Fruit fly (Drosophila melanogaster) whole organism, embryonic: ENCODE results near the gene CG45100.
A peak's percentile ranks its signal among the peaks of the same experiment; 100 is the strongest.

Experiments used
- C15 ChIP-seq: fragments of 200-800 bp; sonication (Bioruptor generic); IDR thresholded peaks from 3 replicates; pipeline ENCODE4 v1.3.6; 2022; ENCODE audit warnings: missing biosample characterization, missing genetic modification characterization
- CG10267 ChIP-seq: fragments of 200-800 bp; sonication (Bioruptor generic); optimal IDR thresholded peaks from 2 replicates; lab custom pipeline; 2018; ENCODE audit warnings: missing biosample characterization, mild to moderate bottlenecking, missing genetic modification characterization, moderate library complexity
- CG10654 ChIP-seq: fragments of 200-800 bp; sonication (Bioruptor generic); optimal IDR thresholded peaks from 2 replicates; lab custom pipeline; 2016; ENCODE audit warnings: missing biosample characterization, missing genetic modification characterization
- CG10979 ChIP-seq: fragments of 200-800 bp; sonication (Bioruptor generic); optimal IDR thresholded peaks from 2 replicates; lab custom pipeline; 2018; ENCODE audit warnings: missing biosample characterization, mild to moderate bottlenecking, missing genetic modification characterization, moderate library complexity
- CG12744 ChIP-seq: fragments of 200-800 bp; sonication (Bioruptor generic); optimal IDR thresholded peaks from 2 replicates; lab custom pipeline; 2016; ENCODE audit warnings: missing biosample characterization, missing genetic modification characterization
- CG13894 ChIP-seq: fragments of 200-800 bp; sonication (Bioruptor generic); optimal IDR thresholded peaks from 3 replicates; lab custom pipeline; 2018; ENCODE audit warnings: missing biosample characterization, mild to moderate bottlenecking, missing genetic modification characterization, moderate library complexity
- CG14050 ChIP-seq: fragments of 200-800 bp; sonication (Bioruptor generic); IDR thresholded peaks from 3 replicates; pipeline ENCODE4 v1.3.6; 2022; ENCODE audit warnings: missing biosample characterization, missing genetic modification characterization
- CG15269 ChIP-seq: fragments of 200-800 bp; sonication (Bioruptor generic); optimal IDR thresholded peaks from 2 replicates; lab custom pipeline; 2018; ENCODE audit warnings: missing biosample characterization, mild to moderate bottlenecking, missing genetic modification characterization, moderate library complexity
- CG2129 ChIP-seq: fragments of 200-800 bp; sonication (Bioruptor generic); IDR thresholded peaks from 2 replicates; pipeline ENCODE4 v1.3.6; 2022; ENCODE audit warnings: missing biosample characterization, missing genetic modification characterization; ENCODE audit not compliant: partially characterized antibody
- CG32532 ChIP-seq: fragments of 200-800 bp; sonication (Bioruptor generic); IDR thresholded peaks from 2 replicates; pipeline ENCODE4 v1.3.6; 2022; ENCODE audit warnings: missing biosample characterization, missing genetic modification characterization
- CG34224 ChIP-seq: fragments of 200-800 bp; sonication (Bioruptor generic); IDR thresholded peaks from 3 replicates; pipeline ENCODE4 v1.3.6; 2022; ENCODE audit warnings: missing biosample characterization, missing genetic modification characterization; ENCODE audit not compliant: partially characterized antibody
- CG42726 ChIP-seq: fragments of 200-800 bp; sonication (Bioruptor generic); IDR thresholded peaks from 2 replicates; pipeline ENCODE4 v1.3.6; 2022; ENCODE audit warnings: missing biosample characterization, missing genetic modification characterization; ENCODE audit not compliant: partially characterized antibody
- CG4424 ChIP-seq: fragments of 200-800 bp; sonication (Bioruptor generic); optimal IDR thresholded peaks from 3 replicates; lab custom pipeline; 2016; ENCODE audit warnings: missing biosample characterization, missing genetic modification characterization
- CG4707 ChIP-seq: fragments of 200-800 bp; sonication (Bioruptor generic); optimal IDR thresholded peaks from 2 replicates; lab custom pipeline; 2018; ENCODE audit warnings: missing biosample characterization, mild to moderate bottlenecking, missing genetic modification characterization, moderate library complexity
- CG7372 ChIP-seq: fragments of 200-800 bp; sonication (Bioruptor generic); IDR thresholded peaks from 2 replicates; pipeline ENCODE4 v1.3.6; 2022; ENCODE audit warnings: missing biosample characterization, missing genetic modification characterization
- CG7556 ChIP-seq: fragments of 200-800 bp; sonication (Bioruptor generic); optimal IDR thresholded peaks from 2 replicates; lab custom pipeline; 2017; ENCODE audit warnings: missing biosample characterization, mild to moderate bottlenecking, missing genetic modification characterization
- CG8924 ChIP-seq: fragments of 200-800 bp; optimal IDR thresholded peaks from 3 replicates; lab custom pipeline; 2019; ENCODE audit warnings: missing biosample characterization, mild to moderate bottlenecking, missing genetic modification characterization, moderate library complexity
- CG9437 ChIP-seq: fragments of 200-800 bp; sonication (Bioruptor generic); optimal IDR thresholded peaks from 2 replicates; lab custom pipeline; 2018; ENCODE audit warnings: missing biosample characterization, mild to moderate bottlenecking, missing genetic modification characterization
- CTCF ChIP-seq: fragments of 200-800 bp; sonication (Bioruptor generic); optimal IDR thresholded peaks from 2 replicates; lab custom pipeline; 2017; ENCODE audit warnings: missing biosample characterization, mild to moderate bottlenecking, missing genetic modification characterization, moderate library complexity
- D19A ChIP-seq: fragments of 200-800 bp; optimal IDR thresholded peaks from 3 replicates; lab custom pipeline; 2019; ENCODE audit warnings: missing biosample characterization, mild to moderate bottlenecking, missing genetic modification characterization, moderate library complexity
- Doc3 ChIP-seq: fragments of 200-800 bp; sonication (Bioruptor generic); IDR thresholded peaks from 3 replicates; pipeline ENCODE4 v1.3.6; 2022; ENCODE audit warnings: missing biosample characterization, missing genetic modification characterization; ENCODE audit not compliant: partially characterized antibody
- Ets65A ChIP-seq: fragments of 200-800 bp; sonication (Bioruptor generic); peaks from one replicate; lab custom pipeline; 2016; ENCODE audit warnings: missing biosample characterization, missing genetic modification characterization
- Hmr ChIP-seq: fragments of 200-800 bp; sonication (Bioruptor generic); optimal IDR thresholded peaks from 3 replicates; lab custom pipeline; 2017; ENCODE audit warnings: mild to moderate bottlenecking, missing biosample characterization, missing genetic modification reagents, missing genetic modification characterization
- Hr39 ChIP-seq: fragments of >200 bp; optimal IDR thresholded peaks from 2 replicates; lab custom pipeline; 2017
- Jarid2 ChIP-seq: fragments of 200-800 bp; sonication (Bioruptor generic); optimal IDR thresholded peaks from 3 replicates; lab custom pipeline; 2017; ENCODE audit warnings: mild to moderate bottlenecking, missing biosample characterization, missing genetic modification reagents, missing genetic modification characterization
- MESR4 ChIP-seq: fragments of 200-800 bp; sonication (Bioruptor generic); optimal IDR thresholded peaks from 2 replicates; lab custom pipeline; 2018; ENCODE audit warnings: missing biosample characterization, mild to moderate bottlenecking, missing genetic modification characterization, moderate library complexity
- NC2β ChIP-seq: fragments of 200-800 bp; sonication (Bioruptor generic); optimal IDR thresholded peaks from 2 replicates; lab custom pipeline; 2016; ENCODE audit warnings: missing biosample characterization, missing genetic modification characterization
- Neu2 ChIP-seq: fragments of 200-800 bp; sonication (Bioruptor generic); optimal IDR thresholded peaks from 3 replicates; lab custom pipeline; 2016; ENCODE audit warnings: missing biosample characterization, missing genetic modification characterization, borderline replicate concordance
- chinmo ChIP-seq: fragments of 200-800 bp; sonication (Bioruptor generic); IDR thresholded peaks from 4 replicates; pipeline ENCODE4 v1.3.6; 2022; ENCODE audit warnings: missing biosample characterization, missing genetic modification characterization; ENCODE audit not compliant: partially characterized antibody
- corto ChIP-seq: fragments of 200-800 bp; sonication (Bioruptor generic); optimal IDR thresholded peaks from 2 replicates; lab custom pipeline; 2016; ENCODE audit warnings: missing biosample characterization, mild to moderate bottlenecking, missing genetic modification characterization, moderate library complexity
- crol ChIP-seq: fragments of 200-800 bp; sonication (Bioruptor generic); IDR thresholded peaks from 2 replicates; pipeline ENCODE4 v1.3.6; 2022; ENCODE audit warnings: missing biosample characterization, missing genetic modification characterization
- dmrt11E ChIP-seq: fragments of 200-800 bp; sonication (Bioruptor generic); optimal IDR thresholded peaks from 3 replicates; lab custom pipeline; 2018; ENCODE audit warnings: missing biosample characterization, mild to moderate bottlenecking, missing genetic modification characterization, moderate library complexity
- ems ChIP-seq: fragments of 200-800 bp; sonication (Bioruptor generic); optimal IDR thresholded peaks from 3 replicates; lab custom pipeline; 2016; ENCODE audit warnings: missing biosample characterization, missing genetic modification characterization
- fd102C ChIP-seq: fragments of 200-800 bp; sonication (Bioruptor generic); optimal IDR thresholded peaks from 2 replicates; lab custom pipeline; 2018; ENCODE audit warnings: missing biosample characterization, mild to moderate bottlenecking, missing genetic modification characterization, moderate library complexity
- gt ChIP-seq: fragments of 200-800 bp; sonication (Bioruptor generic); IDR thresholded peaks from 2 replicates; pipeline ENCODE4 v1.3.6; 2022; ENCODE audit warnings: missing biosample characterization, missing genetic modification characterization
- hb ChIP-seq: fragments of 200-800 bp; sonication (Bioruptor generic); IDR thresholded peaks from 3 replicates; pipeline ENCODE4 v1.3.6; 2022; ENCODE audit warnings: missing biosample characterization, missing genetic modification characterization; ENCODE audit not compliant: partially characterized antibody
- nerfin-2 ChIP-seq: fragments of 200-800 bp; sonication (Bioruptor generic); IDR thresholded peaks from 2 replicates; pipeline ENCODE4 v1.3.6; 2022; ENCODE audit warnings: missing biosample characterization, missing genetic modification characterization; ENCODE audit not compliant: partially characterized antibody
- nom ChIP-seq: fragments of 200-800 bp; sonication (Bioruptor generic); optimal IDR thresholded peaks from 2 replicates; lab custom pipeline; 2017; ENCODE audit warnings: missing biosample characterization, missing genetic modification characterization, mild to moderate bottlenecking, moderate library complexity, missing genetic modification reagents
- sens ChIP-seq: fragments of 200-800 bp; sonication (Bioruptor generic); peaks from one replicate; lab custom pipeline; 2016; ENCODE audit warnings: missing biosample characterization, missing genetic modification characterization
- stc ChIP-seq: fragments of 200-800 bp; sonication (Bioruptor generic); IDR thresholded peaks from 2 replicates; pipeline ENCODE4 v1.3.6; 2022; ENCODE audit warnings: missing biosample characterization, missing genetic modification characterization
- vvl ChIP-seq: fragments of 200-800 bp; sonication (Bioruptor generic); IDR thresholded peaks from 2 replicates; pipeline ENCODE4 v1.3.6; 2022; ENCODE audit warnings: missing biosample characterization, missing genetic modification characterization

The CG45100 gene

dm6 chr3R:5523070-5523637, 48.8 kb upstream of the CG45100 start, which contains the start of the genes CG43845 and Nmdar1 (continued):
- peak; percentile 0 for TF ChIP-seq Jarid2
- no peak for TF ChIP-seq fd102C (GFP tag; lab: Kevin White, UChicago)
- no peak for TF ChIP-seq CG32532 (GFP tag; lab: Robert Waterston, UW)
- no peak for TF ChIP-seq CG10654 (GFP tag; lab: Kevin White, UChicago)
- no peak for TF ChIP-seq MESR4 (GFP tag; lab: Kevin White, UChicago)
- TF ChIP-seq CG4707, result no peak
- TF ChIP-seq stc (GFP tag; lab: Robert Waterston, UW), result no peak
- no peak for TF ChIP-seq CG7556 (GFP tag; lab: Kevin White, UChicago)
- TF ChIP-seq Hmr (GFP tag; lab: Kevin White, UChicago), result no peak
- no peak for TF ChIP-seq nerfin-2 (GFP tag; lab: Robert Waterston, UW)
- no peak for TF ChIP-seq corto
- peak; percentile 2 for TF ChIP-seq ems (GFP tag; lab: Kevin White, UChicago)
- TF ChIP-seq CG13894 (tag; lab: Kevin White, UChicago), result no peak
- TF ChIP-seq nom, result no peak
- no peak for TF ChIP-seq CG14050 (GFP tag; lab: Robert Waterston, UW)
- TF ChIP-seq CG8924 (tag; lab: Kevin White, UChicago), result no peak
- no peak for TF ChIP-seq NC2β (GFP tag; lab: Kevin White, UChicago)
- peak; percentile 27 for TF ChIP-seq CTCF
- no peak for TF ChIP-seq CG4424 (GFP tag; lab: Kevin White, UChicago)
- TF ChIP-seq CG15269 (tag; lab: Kevin White, UChicago), result no peak
- TF ChIP-seq Doc3 (GFP tag; lab: Robert Waterston, UW), result no peak
- peak; percentile 69; the same call in 2 of the 3 replicates for TF ChIP-seq CG34224
- no peak for TF ChIP-seq CG9437 (GFP tag; lab: Kevin White, UChicago)
- no peak for TF ChIP-seq CG10267
- no peak for TF ChIP-seq CG12744 (GFP tag; lab: Kevin White, UChicago)
- TF ChIP-seq Neu2, result no peak
- no peak for TF ChIP-seq CG10979 (tag; lab: Kevin White, UChicago)
- TF ChIP-seq vvl (GFP tag; lab: Robert Waterston, UW), result no peak
- TF ChIP-seq Hr39 (lab: Kevin White, UChicago), result no peak

- TF ChIP-seq D19A (tag; lab: Kevin White, UChicago), result peak; percentile 77
- peak; percentile 61 for TF ChIP-seq sens (GFP tag; lab: Kevin White, UChicago)
- no peak for TF ChIP-seq CG42726
Measured at dm6 chr3R:5520566-5520965, 46.2 kb upstream of the CG45100 start.

- no peak for TF ChIP-seq CG2129 (GFP tag; lab: Robert Waterston, UW)
- TF ChIP-seq dmrt11E (tag; lab: Kevin White, UChicago), result no peak
- TF ChIP-seq hb (GFP tag; lab: Robert Waterston, UW), result 0 out of 3 replicates have a peak, but pooled peaks have one; percentile 16
- 0 out of 2 replicates have a peak, but pooled peaks have one; percentile 7 for TF ChIP-seq gt (GFP tag; lab: Robert Waterston, UW)
- peak; percentile 21; the same call in 1 of the 2 replicates for TF ChIP-seq crol
- peak; percentile 27 for TF ChIP-seq Ets65A (GFP tag; lab: Kevin White, UChicago)
- 0 out of 4 replicates have a peak, but pooled peaks have one; percentile 58 for TF ChIP-seq chinmo (GFP tag; lab: Robert Waterston, UW)
- TF ChIP-seq C15 (GFP tag; lab: Robert Waterston, UW), result no peak
- TF ChIP-seq CG7372 (GFP tag; lab: Robert Waterston, UW), result 0 out of 2 replicates have a peak, but pooled peaks have one; percentile 12
Measured at dm6 chr3R:5519789-5520188, 45.4 kb upstream of the CG45100 start.
